Fruit fly (Drosophila melanogaster) Kc167 (cell line): ENCODE data around the gene Eig71Ej.

Source experiments
- h ChIP-seq: fragments of >200 bp; optimal IDR thresholded peaks from 3 replicates; lab custom pipeline; 2018; ENCODE audit warnings: missing external identifiers
- insv ChIP-seq: fragments of >200 bp; optimal IDR thresholded peaks from 3 replicates; lab custom pipeline; 2018; ENCODE audit warnings: missing external identifiers

DNA sequence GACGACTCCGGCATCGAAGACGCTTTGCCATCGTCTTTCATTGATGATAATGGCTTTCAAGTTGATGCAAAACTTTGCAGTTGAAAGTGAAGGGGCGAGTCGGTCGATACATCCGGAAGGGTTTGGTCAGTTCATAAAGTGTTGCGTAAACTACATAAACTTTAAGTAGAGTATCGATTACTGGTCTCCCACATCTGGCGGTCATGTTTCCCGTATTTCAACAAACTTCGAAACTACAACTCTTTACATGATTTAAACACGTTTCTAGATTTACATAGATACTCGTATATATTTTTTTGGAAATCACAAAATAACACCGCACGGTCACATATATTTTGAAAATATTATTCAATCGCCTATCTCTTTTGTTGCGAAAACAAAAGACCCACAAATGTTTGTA lies 27.0 kb upstream of the Eig71Ej start, which contains the start of gene CG34452:
- TF ChIP-seq insv (lab: Kevin White, UChicago) (no peak), h (lab: Kevin White, UChicago) (no peak)
